Fruit fly (Drosophila melanogaster) whole organism, embryonic: ENCODE data around the gene meigo.
A peak's percentile ranks its signal among the peaks of the same experiment; 100 is the strongest.

Experiments
- Ada2b ChIP-seq: fragments of 200-800 bp; sonication (Bioruptor generic); IDR thresholded peaks from 2 replicates; pipeline ENCODE4 v1.3.6; 2022; ENCODE audit warnings: missing biosample characterization, missing genetic modification characterization
- CG11093 ChIP-seq: fragments of 200-800 bp; sonication (Bioruptor generic); IDR thresholded peaks from 3 replicates; pipeline ENCODE4 v1.3.6; 2022; ENCODE audit warnings: missing biosample characterization, missing genetic modification characterization
- CG17829 ChIP-seq: fragments of 200-800 bp; optimal IDR thresholded peaks from 2 replicates; lab custom pipeline; 2019; ENCODE audit warnings: missing biosample characterization, mild to moderate bottlenecking, missing genetic modification characterization, moderate library complexity
- CG17912 ChIP-seq: fragments of 200-800 bp; sonication (Bioruptor generic); optimal IDR thresholded peaks from 2 replicates; lab custom pipeline; 2018; ENCODE audit warnings: missing biosample characterization, mild to moderate bottlenecking, missing genetic modification characterization
- CG1832 ChIP-seq: fragments of 200-800 bp; sonication (Bioruptor generic); optimal IDR thresholded peaks from 2 replicates; lab custom pipeline; 2017; ENCODE audit warnings: missing biosample characterization, mild to moderate bottlenecking, missing genetic modification characterization, inconsistent platforms
- CG30403 ChIP-seq: fragments of 200-800 bp; sonication (Bioruptor generic); optimal IDR thresholded peaks from 3 replicates; lab custom pipeline; 2016; ENCODE audit warnings: missing biosample characterization, missing genetic modification characterization
- CG30431 ChIP-seq: fragments of 200-800 bp; sonication (Bioruptor generic); optimal IDR thresholded peaks from 2 replicates; lab custom pipeline; 2017; ENCODE audit warnings: missing biosample characterization, missing genetic modification characterization
- CG3163 ChIP-seq: fragments of 200-800 bp; sonication (Bioruptor generic); optimal IDR thresholded peaks from 3 replicates; lab custom pipeline; 2016; ENCODE audit warnings: missing biosample characterization, missing genetic modification characterization
- CG34224 ChIP-seq: fragments of 200-800 bp; sonication (Bioruptor generic); IDR thresholded peaks from 3 replicates; pipeline ENCODE4 v1.3.6; 2022; ENCODE audit warnings: missing biosample characterization, missing genetic modification characterization; ENCODE audit not compliant: partially characterized antibody
- CG3995 ChIP-seq: fragments of 200-800 bp; sonication (Bioruptor generic); optimal IDR thresholded peaks from 3 replicates; lab custom pipeline; 2016; ENCODE audit warnings: missing biosample characterization, missing genetic modification characterization
- CG4360 ChIP-seq: fragments of 200-800 bp; sonication (Bioruptor generic); IDR thresholded peaks from 2 replicates; pipeline ENCODE4 v1.3.6; 2022; ENCODE audit warnings: missing biosample characterization, missing genetic modification characterization
- CG6765 ChIP-seq: fragments of 200-800 bp; sonication (Bioruptor generic); optimal IDR thresholded peaks from 3 replicates; lab custom pipeline; 2017; ENCODE audit warnings: missing biosample characterization, mild to moderate bottlenecking, missing genetic modification characterization
- CG7556 ChIP-seq: fragments of 200-800 bp; sonication (Bioruptor generic); optimal IDR thresholded peaks from 2 replicates; lab custom pipeline; 2017; ENCODE audit warnings: missing biosample characterization, mild to moderate bottlenecking, missing genetic modification characterization
- CG7928 ChIP-seq: fragments of 200-800 bp; sonication (Bioruptor generic); optimal IDR thresholded peaks from 2 replicates; lab custom pipeline; 2017; ENCODE audit warnings: missing biosample characterization, mild to moderate bottlenecking, missing genetic modification characterization
- CG8281 ChIP-seq: fragments of 200-800 bp; sonication (Bioruptor generic); optimal IDR thresholded peaks from 2 replicates; lab custom pipeline; 2018; ENCODE audit warnings: missing biosample characterization, mild to moderate bottlenecking, missing genetic modification characterization, moderate library complexity
- Dad ChIP-seq: fragments of 200-800 bp; sonication (Bioruptor generic); optimal IDR thresholded peaks from 3 replicates; lab custom pipeline; 2016; ENCODE audit warnings: missing biosample characterization, missing genetic modification characterization
- Ets97D ChIP-seq: fragments of 200-800 bp; sonication (Bioruptor generic); optimal IDR thresholded peaks from 3 replicates; lab custom pipeline; 2016; ENCODE audit warnings: missing biosample characterization, missing genetic modification characterization
- HLH3B ChIP-seq: fragments of 200-800 bp; sonication (Bioruptor generic); IDR thresholded peaks from 2 replicates; pipeline ENCODE4 v1.3.6; 2022; ENCODE audit warnings: missing biosample characterization, missing genetic modification characterization
- HLHmδ ChIP-seq: fragments of 200-800 bp; sonication (Bioruptor generic); optimal IDR thresholded peaks from 2 replicates; lab custom pipeline; 2018; ENCODE audit warnings: missing biosample characterization, mild to moderate bottlenecking, missing genetic modification characterization, moderate library complexity
- HmgD ChIP-seq: fragments of 200-800 bp; sonication (Bioruptor generic); optimal IDR thresholded peaks from 3 replicates; lab custom pipeline; 2016; ENCODE audit warnings: missing biosample characterization, missing genetic modification characterization
- Hr3 ChIP-seq: fragments of 200-800 bp; sonication (Bioruptor generic); optimal IDR thresholded peaks from 3 replicates; lab custom pipeline; 2016; ENCODE audit warnings: missing biosample characterization, missing genetic modification characterization
- MTF-1 ChIP-seq: fragments of 200-800 bp; sonication (Bioruptor generic); optimal IDR thresholded peaks from 2 replicates; lab custom pipeline; 2018; ENCODE audit warnings: missing biosample characterization, mild to moderate bottlenecking, missing genetic modification characterization, borderline replicate concordance
- Mad ChIP-seq: fragments of 200-800 bp; sonication (Bioruptor generic); optimal IDR thresholded peaks from 2 replicates; lab custom pipeline; 2016; ENCODE audit warnings: missing biosample characterization, missing genetic modification characterization
- Nf-YB ChIP-seq: fragments of 200-800 bp; sonication (Bioruptor generic); optimal IDR thresholded peaks from 3 replicates; lab custom pipeline; 2019; ENCODE audit warnings: missing biosample characterization, mild to moderate bottlenecking, missing genetic modification characterization, moderate library complexity
- Opbp ChIP-seq: fragments of 200-800 bp; sonication (Bioruptor generic); IDR thresholded peaks from 3 replicates; pipeline ENCODE4 v1.3.6; 2022; ENCODE audit warnings: missing biosample characterization, missing genetic modification characterization; ENCODE audit not compliant: partially characterized antibody
- Optix ChIP-seq: fragments of 200-800 bp; sonication (Bioruptor generic); IDR thresholded peaks from 3 replicates; pipeline ENCODE4 v1.3.6; 2022; ENCODE audit warnings: missing biosample characterization, missing genetic modification characterization
- Rfx ChIP-seq: fragments of 200-800 bp; sonication (Bioruptor generic); IDR thresholded peaks from 2 replicates; pipeline ENCODE4 v1.3.6; 2022; ENCODE audit warnings: missing biosample characterization, missing genetic modification characterization
- Sry-β ChIP-seq: fragments of 200-800 bp; sonication (Bioruptor generic); optimal IDR thresholded peaks from 2 replicates; lab custom pipeline; 2018; ENCODE audit warnings: missing biosample characterization, mild to moderate bottlenecking, missing genetic modification characterization, moderate library complexity
- ase ChIP-seq: fragments of 200-800 bp; sonication (Bioruptor generic); IDR thresholded peaks from 3 replicates; pipeline ENCODE4 v1.3.6; 2022; ENCODE audit warnings: missing biosample characterization, missing genetic modification characterization
- dysf ChIP-seq: fragments of 200-800 bp; sonication (Bioruptor generic); IDR thresholded peaks from 3 replicates; pipeline ENCODE4 v1.3.6; 2022; ENCODE audit warnings: missing biosample characterization, missing genetic modification characterization
- emc ChIP-seq: fragments of 200-800 bp; sonication (Bioruptor generic); optimal IDR thresholded peaks from 2 replicates; lab custom pipeline; 2016; ENCODE audit warnings: missing biosample characterization, missing genetic modification characterization
- fd102C ChIP-seq: fragments of 200-800 bp; sonication (Bioruptor generic); optimal IDR thresholded peaks from 2 replicates; lab custom pipeline; 2018; ENCODE audit warnings: missing biosample characterization, mild to moderate bottlenecking, missing genetic modification characterization, moderate library complexity
- ham ChIP-seq: fragments of 200-800 bp; sonication (Bioruptor generic); IDR thresholded peaks from 2 replicates; pipeline ENCODE4 v1.3.6; 2022; ENCODE audit warnings: missing biosample characterization, missing genetic modification characterization
- ind ChIP-seq: fragments of 200-800 bp; sonication (Bioruptor generic); optimal IDR thresholded peaks from 3 replicates; lab custom pipeline; 2016; ENCODE audit warnings: missing biosample characterization, missing genetic modification characterization
- pita ChIP-seq: fragments of 200-800 bp; sonication (Bioruptor generic); optimal IDR thresholded peaks from 2 replicates; lab custom pipeline; 2017; ENCODE audit warnings: missing biosample characterization, mild to moderate bottlenecking, missing genetic modification characterization
- prd ChIP-seq, 3 experiments: fragments of >200 bp in 2 of 3; fragments of 200-800 bp in 1 of 3; sonication (Bioruptor generic) in 1 of 3; optimal IDR thresholded peaks in 2 of 3; IDR thresholded peaks in 1 of 3; 2 replicates in 2 of 3; 3 replicates in 1 of 3; pipeline versions ENCODE4 v1.3.6 to Lab custom; 2017 to 2022; ENCODE audit warnings: missing biosample characterization in 1 of 3, missing genetic modification characterization in 1 of 3
- pros ChIP-seq: fragments of 200-800 bp; sonication (Bioruptor generic); optimal IDR thresholded peaks from 3 replicates; lab custom pipeline; 2019; ENCODE audit warnings: missing biosample characterization, mild to moderate bottlenecking, missing genetic modification characterization, moderate library complexity
- sc ChIP-seq, 3 experiments: fragments of >200 bp in 2 of 3; fragments of 200-800 bp in 1 of 3; sonication (Bioruptor generic) in 1 of 3; optimal IDR thresholded peaks; 2 replicates in 2 of 3; 3 replicates in 1 of 3; lab custom pipeline; 2017; ENCODE audit warnings: mild to moderate bottlenecking in 1 of 3, missing biosample characterization in 1 of 3, missing genetic modification characterization in 1 of 3, missing genetic modification reagents in 1 of 3
- tgo ChIP-seq: fragments of 200-800 bp; sonication (Bioruptor generic); IDR thresholded peaks from 3 replicates; pipeline ENCODE4 v1.3.6; 2022; ENCODE audit warnings: missing biosample characterization, missing genetic modification characterization
- tio ChIP-seq: fragments of 200-800 bp; sonication (Bioruptor generic); optimal IDR thresholded peaks from 2 replicates; lab custom pipeline; 2017; ENCODE audit warnings: missing biosample characterization, missing genetic modification characterization, inconsistent platforms
- tll ChIP-seq, 2 experiments: fragments of 200-800 bp in 1 of 2; fragments of >200 bp in 1 of 2; sonication (Bioruptor generic) in 1 of 2; optimal IDR thresholded peaks; 2 replicates each; lab custom pipeline; 2017 to 2019; ENCODE audit warnings: missing biosample characterization in 2 of 2, missing genetic modification characterization in 2 of 2, mild to moderate bottlenecking in 1 of 2, moderate library complexity in 1 of 2
- tna ChIP-seq: fragments of 200-800 bp; sonication (Bioruptor generic); IDR thresholded peaks from 2 replicates; pipeline ENCODE4 v1.3.6; 2022; ENCODE audit warnings: missing biosample characterization, missing genetic modification characterization; ENCODE audit not compliant: partially characterized antibody
- vvl ChIP-seq: fragments of 200-800 bp; sonication (Bioruptor generic); IDR thresholded peaks from 2 replicates; pipeline ENCODE4 v1.3.6; 2022; ENCODE audit warnings: missing biosample characterization, missing genetic modification characterization
- zfh1 ChIP-seq: fragments of 200-800 bp; sonication (Bioruptor generic); IDR thresholded peaks from 3 replicates; pipeline ENCODE4 v1.3.6; 2022; ENCODE audit warnings: missing biosample characterization, missing genetic modification characterization

The meigo gene

dm6 chr3R:21127352-21127985, 10.6 kb upstream of the meigo start, which contains the start of the genes slmb and CG5793 (continued):
- no peak for TF ChIP-seq CG8281 (tag; lab: Kevin White, UChicago)
- no peak for TF ChIP-seq CG6765 (GFP tag; lab: Kevin White, UChicago)
- TF ChIP-seq tgo, result no peak; the same call in 2 of the 3 replicates
- TF ChIP-seq HLH3B (GFP tag; lab: Robert Waterston, UW), result peak; percentile 42
- no peak for TF ChIP-seq ham (GFP tag; lab: Robert Waterston, UW)
- no peak for TF ChIP-seq Optix (GFP tag; lab: Robert Waterston, UW)
- no peak for TF ChIP-seq Ada2b (GFP tag; lab: Robert Waterston, UW)
- TF ChIP-seq CG7556 (GFP tag; lab: Kevin White, UChicago), result no peak
- TF ChIP-seq dysf, result peak; percentile 32; the same call in 1 of the 3 replicates
- peak; percentile 18 for TF ChIP-seq Hr3 (GFP tag; lab: Kevin White, UChicago)
- TF ChIP-seq Sry-β (GFP tag; lab: Kevin White, UChicago), result peak; percentile 21
- no peak for TF ChIP-seq emc
- TF ChIP-seq Nf-YB (GFP tag; lab: Kevin White, UChicago), result no peak
- TF ChIP-seq CG11093 (GFP tag; lab: Robert Waterston, UW), result no peak
- no peak for TF ChIP-seq CG1832 (GFP tag; lab: Kevin White, UChicago)
- TF ChIP-seq zfh1 (GFP tag; lab: Robert Waterston, UW), result peak; percentile 64; the same call in 2 of the 3 replicates
- TF ChIP-seq vvl, result peak; percentile 41
- TF ChIP-seq Mad (GFP tag; lab: Kevin White, UChicago), result peak; percentile 25
- no peak for TF ChIP-seq tll (GFP tag; optimal IDR thresholded peaks at IDR 0.05; lab: Kevin White, UChicago)
- peak; percentile 15 for TF ChIP-seq CG3163
- TF ChIP-seq ind (GFP tag; lab: Kevin White, UChicago), result peak; percentile 48
- no peak for TF ChIP-seq CG7928 (GFP tag; lab: Kevin White, UChicago)
- TF ChIP-seq CG30431, result no peak
- peak; percentile 53; the same call in 1 of the 3 replicates for TF ChIP-seq Opbp (GFP tag; lab: Robert Waterston, UW)
- TF ChIP-seq fd102C (GFP tag; lab: Kevin White, UChicago), result peak; percentile 46
- peak; percentile 39 for TF ChIP-seq MTF-1 (GFP tag; lab: Kevin White, UChicago)
- TF ChIP-seq tio (GFP tag; lab: Kevin White, UChicago), result no peak
- TF ChIP-seq CG4360 (GFP tag; lab: Robert Waterston, UW), result no peak
- TF ChIP-seq Ets97D, result peak; percentile 76
- TF ChIP-seq Dad (GFP tag; lab: Kevin White, UChicago), result no peak
- TF ChIP-seq tna, result peak; percentile 47
- no peak for TF ChIP-seq prd (optimal IDR thresholded peaks at IDR 0.05; lab: Kevin White, UChicago)
- TF ChIP-seq prd (GFP tag; IDR thresholded peaks at IDR 0.05; lab: Robert Waterston, UW), result peak; percentile 52; the same call in 1 of the 3 replicates
- TF ChIP-seq CG17829, result no peak
- peak; percentile 45; the same call in 1 of the 3 replicates for TF ChIP-seq CG34224 (GFP tag; lab: Robert Waterston, UW)
- TF ChIP-seq sc (optimal IDR thresholded peaks at IDR 0.05; lab: Kevin White, UChicago), result no peak
- TF ChIP-seq sc (GFP tag; optimal IDR thresholded peaks at IDR 0.05; lab: Kevin White, UChicago), result no peak
- no peak for TF ChIP-seq pros (GFP tag; lab: Kevin White, UChicago)
- TF ChIP-seq ase, result 0 out of 3 replicates have a peak, but pooled peaks have one; percentile 21
- no peak for TF ChIP-seq CG17912 (GFP tag; lab: Kevin White, UChicago)
- TF ChIP-seq CG30403 (GFP tag; lab: Kevin White, UChicago), result peak; percentile 62
- no peak for TF ChIP-seq HLHmδ (GFP tag; lab: Kevin White, UChicago)
- peak; percentile 10 for TF ChIP-seq CG3995 (GFP tag; lab: Kevin White, UChicago)
- TF ChIP-seq pita (GFP tag; lab: Kevin White, UChicago), result no peak
- peak; percentile 46 for TF ChIP-seq Rfx (GFP tag; lab: Robert Waterston, UW)
- peak; percentile 56 for TF ChIP-seq HmgD (GFP tag; lab: Kevin White, UChicago)
